Comparison of ENCODE assay signal across 5 fruit fly cellular contexts in the genomic region with DNA sequence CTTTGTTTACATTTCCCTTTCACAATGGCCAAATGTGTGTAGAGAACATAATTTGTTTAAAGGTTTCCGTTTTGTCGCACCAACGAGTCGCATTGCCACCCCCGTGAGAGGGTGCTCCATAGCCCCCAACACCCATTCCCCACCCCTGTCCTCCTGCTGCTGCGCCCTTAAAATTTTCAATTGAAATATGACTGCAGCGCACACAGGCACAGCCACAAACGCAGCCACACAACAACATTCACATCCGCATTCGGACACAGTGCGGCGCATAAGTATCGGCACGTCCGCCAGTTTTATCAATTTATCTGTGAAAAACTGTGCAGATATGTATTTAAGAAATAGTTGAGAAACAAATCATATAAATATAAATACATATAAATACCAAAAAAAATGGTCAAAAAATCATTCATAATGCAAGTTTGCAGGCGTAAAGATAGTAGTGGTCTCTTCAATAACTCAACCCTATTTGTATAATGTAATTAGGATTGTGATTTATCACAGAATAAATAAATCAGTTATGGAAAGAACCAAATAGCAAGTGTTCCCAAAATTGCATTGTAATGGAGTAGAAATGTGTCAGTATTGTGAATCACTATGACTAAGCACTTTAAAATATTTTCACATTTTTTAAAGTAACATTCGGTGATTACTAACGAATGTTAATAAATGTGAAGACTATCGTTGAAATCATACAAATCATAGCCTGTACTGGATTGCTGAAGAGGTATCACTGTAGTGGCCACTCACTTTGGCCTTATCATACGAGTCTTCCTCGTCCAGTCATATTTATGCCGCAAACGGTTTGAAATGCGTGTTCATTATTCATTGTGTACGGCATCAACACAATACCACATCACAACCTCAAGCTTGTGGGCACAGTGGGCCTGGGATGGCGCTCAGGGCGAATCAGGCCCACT.
TF ChIP-seq lines count a peak whose summit lies in the region.

No protein-coding gene starts in this region.

- no peak for TF ChIP-seq CTCF in whole organism, embryonic (GFP tag; optimal IDR thresholded peaks at IDR 0.05; lab: Kevin White, UChicago)

TF ChIP-seq in whole organism, adult, 20 proteins besides CTCF, POLR2A, EP300 and RAD21:
- TF ChIP-seq toe (GFP tag; optimal IDR thresholded peaks at IDR 0.05; lab: Kevin White, UChicago) (no peak), CG1620 (GFP tag; optimal IDR thresholded peaks at IDR 0.05; lab: Kevin White, UChicago) (peak; percentile 9), Clk (GFP tag; optimal IDR thresholded peaks at IDR 0.05; lab: Kevin White, UChicago) (no peak), bab1 (GFP tag; optimal IDR thresholded peaks at IDR 0.05; lab: Kevin White, UChicago) (no peak), CG14711 (tag; optimal IDR thresholded peaks at IDR 0.05; lab: Kevin White, UChicago) (no peak), cic (GFP tag; optimal IDR thresholded peaks at IDR 0.05; lab: Kevin White, UChicago) (no peak), Mnt (GFP tag; optimal IDR thresholded peaks at IDR 0.05; lab: Kevin White, UChicago) (no peak), CG5204 (GFP tag; optimal IDR thresholded peaks at IDR 0.05; lab: Kevin White, UChicago) (peak; percentile 43), cnc (optimal IDR thresholded peaks at IDR 0.05; lab: Kevin White, UChicago) (peak; percentile 65 to 67), CG7101 (tag; optimal IDR thresholded peaks at IDR 0.05; lab: Kevin White, UChicago) (no peak), CG11617 (GFP tag; optimal IDR thresholded peaks at IDR 0.05; lab: Kevin White, UChicago) (no peak), CG7045 (GFP tag; optimal IDR thresholded peaks at IDR 0.05; lab: Kevin White, UChicago) (peak; percentile 26)

TF ChIP-seq in whole organism, embryonic, 481 proteins besides CTCF, POLR2A, EP300 and RAD21 (continues in another document):
- TF ChIP-seq Dll (GFP tag; IDR thresholded peaks at IDR 0.05; lab: Robert Waterston, UW; ENCODE audit: partially characterized antibody) (no peak), croc (GFP tag; conservative IDR thresholded peaks at IDR 0.05; lab: Robert Waterston, UW) (no peak), Atf6 (GFP tag; IDR thresholded peaks at IDR 0.05; lab: Robert Waterston, UW) (no peak), CG31388 (GFP tag; optimal IDR thresholded peaks at IDR 0.05; lab: Kevin White, UChicago) (no peak), dm (GFP tag; optimal IDR thresholded peaks at IDR 0.05; lab: Kevin White, UChicago) (no peak), CG2129 (GFP tag; IDR thresholded peaks at IDR 0.05; lab: Robert Waterston, UW; ENCODE audit: partially characterized antibody) (no peak), CG8388 (GFP tag; optimal IDR thresholded peaks at IDR 0.05; lab: Kevin White, UChicago) (peak; percentile 98), CG30403 (GFP tag; optimal IDR thresholded peaks at IDR 0.05; lab: Kevin White, UChicago) (no peak), CG32772 (GFP tag; IDR thresholded peaks at IDR 0.05; lab: Robert Waterston, UW) (no peak), CG11696 (GFP tag; IDR thresholded peaks at IDR 0.05; lab: Robert Waterston, UW) (no peak), fru (optimal IDR thresholded peaks at IDR 0.05; lab: Kevin White, UChicago) (no peak), CG9609 (GFP tag; optimal IDR thresholded peaks at IDR 0.05; lab: Kevin White, UChicago) (no peak), CG11085 (GFP tag; IDR thresholded peaks at IDR 0.05; lab: Robert Waterston, UW) (no peak), Antp (GFP tag; optimal IDR thresholded peaks at IDR 0.05; lab: Kevin White, UChicago) (no peak), dmrt11E (tag; optimal IDR thresholded peaks at IDR 0.05; lab: Kevin White, UChicago) (no peak), CG2116 (GFP tag; optimal IDR thresholded peaks at IDR 0.05; lab: Kevin White, UChicago) (no peak), CrebB (tag; optimal IDR thresholded peaks at IDR 0.05; lab: Kevin White, UChicago) (no peak), CG32767 (GFP tag; IDR thresholded peaks at IDR 0.05; lab: Robert Waterston, UW) (no peak)

TF ChIP-seq in whole organism, prepupa, 60 proteins besides CTCF, POLR2A, EP300 and RAD21 (continues in another document):
- TF ChIP-seq spab (GFP tag; optimal IDR thresholded peaks at IDR 0.05; lab: Kevin White, UChicago) (no peak), CG10669 (GFP tag; optimal IDR thresholded peaks at IDR 0.05; lab: Kevin White, UChicago) (peak; percentile 13), CG31627 (GFP tag; optimal IDR thresholded peaks at IDR 0.05; lab: Kevin White, UChicago) (peak; percentile 41), esn (GFP tag; optimal IDR thresholded peaks at IDR 0.05; lab: Kevin White, UChicago) (peak; percentile 66), Eip75B (GFP tag; optimal IDR thresholded peaks at IDR 0.05; lab: Kevin White, UChicago) (no peak), Blimp-1 (GFP tag; optimal IDR thresholded peaks at IDR 0.05; lab: Kevin White, UChicago) (no peak), CG7368 (GFP tag; optimal IDR thresholded peaks at IDR 0.05; lab: Kevin White, UChicago) (peak; percentile 10), CG11902 (GFP tag; optimal IDR thresholded peaks at IDR 0.05; lab: Kevin White, UChicago) (peak; percentile 5), salr (GFP tag; optimal IDR thresholded peaks at IDR 0.05; lab: Kevin White, UChicago) (peak in 1 of 2 experiments; percentile 55), CG10631 (GFP tag; optimal IDR thresholded peaks at IDR 0.05; lab: Kevin White, UChicago) (peak; percentile 13), CG32006 (GFP tag; optimal IDR thresholded peaks at IDR 0.05; lab: Kevin White, UChicago) (peak; percentile 61), Sox14 (GFP tag; optimal IDR thresholded peaks at IDR 0.05; lab: Kevin White, UChicago) (peak; percentile 43), cyc (GFP tag; optimal IDR thresholded peaks at IDR 0.05; lab: Kevin White, UChicago) (no peak), CG11762 (GFP tag; optimal IDR thresholded peaks at IDR 0.05; lab: Kevin White, UChicago; ENCODE audit: insufficient read depth) (peak; percentile 27), Hr4 (GFP tag; optimal IDR thresholded peaks at IDR 0.05; lab: Kevin White, UChicago) (peak; percentile 52), topi (GFP tag; optimal IDR thresholded peaks at IDR 0.05; lab: Kevin White, UChicago) (peak; percentile 38), CG4318 (GFP tag; optimal IDR thresholded peaks at IDR 0.05; lab: Kevin White, UChicago) (peak; percentile 25)

TF ChIP-seq in whole organism, pupa, 21 proteins besides CTCF, POLR2A, EP300 and RAD21:
- TF ChIP-seq Pif1B (GFP tag; optimal IDR thresholded peaks at IDR 0.05; lab: Kevin White, UChicago), result no peak
- peak; percentile 62 for TF ChIP-seq Ets98B (GFP tag; IDR thresholded peaks at IDR 0.05; lab: Robert Waterston, UW)
- TF ChIP-seq rn (GFP tag; IDR thresholded peaks at IDR 0.05; lab: Robert Waterston, UW), result peak; percentile 10; the same call in 1 of the 2 replicates
- TF ChIP-seq CG8159 (tag; optimal IDR thresholded peaks at IDR 0.05; lab: Kevin White, UChicago), result peak; percentile 9
- TF ChIP-seq CG14655 (GFP tag; optimal IDR thresholded peaks at IDR 0.05; lab: Kevin White, UChicago), result peak; percentile 19
- no peak for TF ChIP-seq CG13204 (GFP tag; optimal IDR thresholded peaks at IDR 0.05; lab: Kevin White, UChicago)
- peak; percentile 73; the same call in 1 of the 3 replicates for TF ChIP-seq fd96Ca (GFP tag; IDR thresholded peaks at IDR 0.05; lab: Robert Waterston, UW)
- TF ChIP-seq CG32121 (GFP tag; IDR thresholded peaks at IDR 0.05; lab: Robert Waterston, UW), result peak; percentile 24; the same call in 1 of the 2 replicates
- peak; percentile 28 for TF ChIP-seq Snoo (tag; optimal IDR thresholded peaks at IDR 0.05; lab: Kevin White, UChicago)
- TF ChIP-seq CG12605 (GFP tag; IDR thresholded peaks at IDR 0.05; lab: Robert Waterston, UW), result no peak
- peak; percentile 71; the same call in 2 of the 3 replicates for TF ChIP-seq CG4496 (GFP tag; IDR thresholded peaks at IDR 0.05; lab: Robert Waterston, UW)

TF ChIP-seq in whole organism, wandering third instar larva, 38 proteins besides CTCF, POLR2A, EP300 and RAD21:
- TF ChIP-seq woc (GFP tag; optimal IDR thresholded peaks at IDR 0.05; lab: Kevin White, UChicago) (no peak), HLH106 (tag; optimal IDR thresholded peaks at IDR 0.05; lab: Kevin White, UChicago) (peak; percentile 31), psq (GFP tag; optimal IDR thresholded peaks at IDR 0.05; lab: Kevin White, UChicago) (peak; percentile 24), tai (GFP tag; optimal IDR thresholded peaks at IDR 0.05; lab: Kevin White, UChicago) (no peak), foxo (GFP tag; optimal IDR thresholded peaks at IDR 0.05; lab: Kevin White, UChicago) (peak in 1 of 2 experiments; percentile 40)
